Worm (Caenorhabditis elegans) whole organism, L1 larva: ENCODE data around the gene T23F11.11.

Experiments
- C04F5.9 ChIP-seq: sonication (generic microtip); optimal IDR thresholded peaks from 2 replicates; lab custom pipeline; 2016; ENCODE audit warnings: missing genetic modification characterization, missing compliant biosample characterization
- F16B12.6 ChIP-seq: fragments of 150-350 bp; optimal IDR thresholded peaks from 2 replicates; lab custom pipeline; 2014; ENCODE audit warnings: missing biosample characterization, missing genetic modification characterization
- alr-1 ChIP-seq: fragments of 200-800 bp; sonication (Bioruptor generic); optimal IDR thresholded peaks from 2 replicates; lab custom pipeline; 2018; ENCODE audit warnings: borderline replicate concordance, mild to moderate bottlenecking, missing genetic modification characterization, missing compliant biosample characterization
- ama-1 ChIP-seq: fragments of 150-350 bp; optimal IDR thresholded peaks from 2 replicates; lab custom pipeline; 2014
- blmp-1 ChIP-seq: fragments of 150-350 bp; optimal IDR thresholded peaks from 2 replicates; lab custom pipeline; 2014; ENCODE audit warnings: missing biosample characterization, missing genetic modification characterization
- ceh-82 ChIP-seq, 3 experiments: fragments of 150-350 bp in 1 of 3; sonication (generic microtip) in 2 of 3; optimal IDR thresholded peaks; 2 replicates each; lab custom pipeline; 2014 to 2017; ENCODE audit warnings: missing biosample characterization in 3 of 3, missing genetic modification characterization in 3 of 3
- ceh-88 ChIP-seq: fragments of 200-800 bp; sonication (Bioruptor generic); IDR thresholded peaks from 2 replicates; pipeline ENCODE4 v1.3.6; 2022; ENCODE audit warnings: missing genetic modification characterization, missing compliant biosample characterization
- ceh-90 ChIP-seq: sonication (generic microtip); optimal IDR thresholded peaks from 2 replicates; lab custom pipeline; 2016; ENCODE audit warnings: missing genetic modification characterization, missing compliant biosample characterization
- ces-1 ChIP-seq: fragments of 150-350 bp; optimal IDR thresholded peaks from 2 replicates; lab custom pipeline; 2014; ENCODE audit warnings: missing biosample characterization, missing genetic modification reagents, missing genetic modification characterization
- dpl-1 ChIP-seq, 3 experiments: fragments of 150-350 bp in 2 of 3; sonication (generic microtip) in 1 of 3; optimal IDR thresholded peaks; 2 replicates each; lab custom pipeline; 2014 to 2017; ENCODE audit warnings: missing biosample characterization in 3 of 3, missing genetic modification characterization in 3 of 3, missing genetic modification reagents in 3 of 3
- dsc-1 ChIP-seq: sonication (generic microtip); optimal IDR thresholded peaks from 2 replicates; lab custom pipeline; 2016; ENCODE audit warnings: mild to moderate bottlenecking, missing genetic modification characterization, missing compliant biosample characterization
- efl-3 ChIP-seq: fragments of 200-800 bp; sonication (Bioruptor generic); optimal IDR thresholded peaks from 2 replicates; lab custom pipeline; 2018; ENCODE audit warnings: mild to moderate bottlenecking, missing genetic modification characterization, missing compliant biosample characterization
- egl-13 ChIP-seq: sonication (generic microtip); optimal IDR thresholded peaks from 2 replicates; lab custom pipeline; 2016; ENCODE audit warnings: missing genotype, missing genetic modification reagents, missing genetic modification characterization, missing compliant biosample characterization
- elt-2 ChIP-seq: sonication (generic microtip); optimal IDR thresholded peaks from 2 replicates; lab custom pipeline; 2016; ENCODE audit warnings: missing genetic modification characterization, mild to moderate bottlenecking, inconsistent platforms, missing compliant biosample characterization, missing genetic modification reagents
- elt-3 ChIP-seq, 6 experiments: fragments of 150-350 bp in 1 of 6; sonication (generic microtip); optimal IDR thresholded peaks; 2 replicates each; lab custom pipeline; 2017 to 2018; ENCODE audit warnings: missing biosample characterization in 6 of 6, missing genetic modification characterization in 6 of 6, inconsistent platforms in 1 of 6
- fkh-10 ChIP-seq: sonication (generic microtip); optimal IDR thresholded peaks from 2 replicates; lab custom pipeline; 2017; ENCODE audit warnings: missing biosample characterization, missing genetic modification reagents, missing genetic modification characterization
- fkh-4 ChIP-seq: sonication (generic microtip); optimal IDR thresholded peaks from 2 replicates; lab custom pipeline; 2016; ENCODE audit warnings: missing compliant biosample characterization, missing genetic modification characterization, borderline replicate concordance
- fkh-8 ChIP-seq: sonication (generic microtip); optimal IDR thresholded peaks from 2 replicates; lab custom pipeline; 2016; ENCODE audit warnings: mild to moderate bottlenecking, missing genetic modification characterization, missing compliant biosample characterization
- hlh-4 ChIP-seq: sonication (generic microtip); optimal IDR thresholded peaks from 2 replicates; lab custom pipeline; 2016; ENCODE audit warnings: mild to moderate bottlenecking, missing genetic modification characterization, missing compliant biosample characterization
- irx-1 ChIP-seq: sonication (generic microtip); optimal IDR thresholded peaks from 2 replicates; lab custom pipeline; 2016; ENCODE audit warnings: missing genetic modification characterization, missing compliant biosample characterization
- jun-1 ChIP-seq: fragments of 150-350 bp; optimal IDR thresholded peaks from 2 replicates; lab custom pipeline; 2014; ENCODE audit warnings: missing biosample characterization, missing genetic modification reagents, missing genetic modification characterization
- lin-14 ChIP-seq: fragments of 200-800 bp; sonication (Bioruptor generic); optimal IDR thresholded peaks from 2 replicates; lab custom pipeline; 2018; ENCODE audit warnings: mild to moderate bottlenecking, missing genetic modification characterization, moderate library complexity, missing compliant biosample characterization
- lin-15B ChIP-seq: fragments of 150-350 bp; sonication (generic microtip); optimal IDR thresholded peaks from 3 replicates; lab custom pipeline; 2014; ENCODE audit warnings: missing biosample characterization, missing genetic modification characterization
- lin-35 ChIP-seq, 2 experiments: fragments of 150-350 bp; optimal IDR thresholded peaks; 2 replicates each; lab custom pipeline; 2014; ENCODE audit warnings: missing biosample characterization in 2 of 2, missing genetic modification characterization in 2 of 2, missing genetic modification reagents in 2 of 2
- lir-3 ChIP-seq: sonication (generic microtip); optimal IDR thresholded peaks from 2 replicates; lab custom pipeline; 2016; ENCODE audit warnings: mild to moderate bottlenecking, missing genetic modification characterization, moderate library complexity, missing compliant biosample characterization; ENCODE audit not compliant: poor library complexity
- lsy-2 ChIP-seq, 2 experiments: fragments of 150-350 bp; optimal IDR thresholded peaks; 2 replicates each; lab custom pipeline; 2014; ENCODE audit warnings: missing biosample characterization in 2 of 2, missing genetic modification characterization in 2 of 2
- mab-9 ChIP-seq: fragments of 200-800 bp; sonication (Bioruptor generic); IDR thresholded peaks from 2 replicates; pipeline ENCODE4 v1.3.6; 2022; ENCODE audit warnings: missing genetic modification reagents, missing genetic modification characterization, missing compliant biosample characterization
- mdl-1 ChIP-seq, 2 experiments: fragments of 150-350 bp; optimal IDR thresholded peaks; 2 replicates each; lab custom pipeline; 2014 to 2017; ENCODE audit warnings: missing biosample characterization in 2 of 2, missing genetic modification characterization in 2 of 2, inconsistent platforms in 1 of 2
- mef-2 ChIP-seq: fragments of 150-350 bp; optimal IDR thresholded peaks from 2 replicates; lab custom pipeline; 2014; ENCODE audit warnings: missing biosample characterization, missing genetic modification characterization
- mep-1 ChIP-seq: fragments of 150-350 bp; optimal IDR thresholded peaks from 2 replicates; lab custom pipeline; 2014; ENCODE audit warnings: missing biosample characterization, missing genetic modification characterization
- nhr-11 ChIP-seq: fragments of 150-350 bp; optimal IDR thresholded peaks from 2 replicates; lab custom pipeline; 2014; ENCODE audit warnings: missing biosample characterization, missing genetic modification characterization
- nhr-12 ChIP-seq: sonication (generic microtip); optimal IDR thresholded peaks from 2 replicates; lab custom pipeline; 2017; ENCODE audit warnings: missing biosample characterization, missing genetic modification characterization
- nhr-19 ChIP-seq: fragments of 200-800 bp; sonication (Bioruptor generic); conservative IDR thresholded peaks from 2 replicates; pipeline ENCODE4 v1.3.6; 2022; ENCODE audit warnings: missing genetic modification characterization, missing compliant biosample characterization
- nhr-237 ChIP-seq: fragments of 150-350 bp; optimal IDR thresholded peaks from 2 replicates; lab custom pipeline; 2014; ENCODE audit warnings: missing biosample characterization, missing genetic modification characterization
- nhr-28 ChIP-seq: fragments of 150-350 bp; optimal IDR thresholded peaks from 2 replicates; lab custom pipeline; 2014; ENCODE audit warnings: missing biosample characterization, missing genetic modification characterization
- nhr-47 ChIP-seq: sonication (generic microtip); optimal IDR thresholded peaks from 2 replicates; lab custom pipeline; 2016; ENCODE audit warnings: mild to moderate bottlenecking, missing genetic modification characterization, moderate library complexity, missing compliant biosample characterization
- nhr-71 ChIP-seq: sonication (generic microtip); optimal IDR thresholded peaks from 2 replicates; lab custom pipeline; 2016; ENCODE audit warnings: mild to moderate bottlenecking, missing genetic modification characterization, moderate library complexity, missing compliant biosample characterization
- nhr-85 ChIP-seq: sonication (generic microtip); peaks from one replicate; lab custom pipeline; 2016; ENCODE audit warnings: missing genetic modification characterization, inconsistent platforms, missing compliant biosample characterization
- nhr-90 ChIP-seq: sonication (generic microtip); optimal IDR thresholded peaks from 2 replicates; lab custom pipeline; 2016; ENCODE audit warnings: mild to moderate bottlenecking, missing genetic modification characterization, missing compliant biosample characterization; ENCODE audit not compliant: poor library complexity
- pax-3 ChIP-seq: fragments of 200-800 bp; sonication (Bioruptor generic); optimal IDR thresholded peaks from 2 replicates; lab custom pipeline; 2018; ENCODE audit warnings: mild to moderate bottlenecking, missing genetic modification characterization, moderate library complexity, missing compliant biosample characterization
- rnt-1 ChIP-seq: sonication (generic microtip); optimal IDR thresholded peaks from 2 replicates; lab custom pipeline; 2016; ENCODE audit warnings: mild to moderate bottlenecking, missing genetic modification characterization, moderate library complexity, missing compliant biosample characterization
- skn-1 ChIP-seq: fragments of 150-350 bp; optimal IDR thresholded peaks from 2 replicates; lab custom pipeline; 2014; ENCODE audit warnings: missing biosample characterization, missing genetic modification characterization
- snpc-4 ChIP-seq: fragments of 150-350 bp; optimal IDR thresholded peaks from 2 replicates; lab custom pipeline; 2014; ENCODE audit warnings: missing biosample characterization, missing genetic modification characterization
- snu-23 ChIP-seq: sonication (generic microtip); optimal IDR thresholded peaks from 2 replicates; lab custom pipeline; 2016; ENCODE audit warnings: missing genetic modification characterization, missing compliant biosample characterization
- sox-4 ChIP-seq: sonication (generic microtip); optimal IDR thresholded peaks from 2 replicates; lab custom pipeline; 2016; ENCODE audit warnings: missing genetic modification characterization, missing compliant biosample characterization
- tbx-2 ChIP-seq: sonication (generic microtip); optimal IDR thresholded peaks from 2 replicates; lab custom pipeline; 2016; ENCODE audit warnings: missing genetic modification characterization, missing compliant biosample characterization
- tlp-1 ChIP-seq: fragments of 150-350 bp; optimal IDR thresholded peaks from 2 replicates; lab custom pipeline; 2014; ENCODE audit warnings: missing biosample characterization, missing genetic modification characterization
- unc-130 ChIP-seq: fragments of 150-350 bp; optimal IDR thresholded peaks from 2 replicates; lab custom pipeline; 2017; ENCODE audit warnings: missing biosample characterization, missing genetic modification characterization, inconsistent platforms
- unc-30 ChIP-seq: sonication (generic microtip); optimal IDR thresholded peaks from 2 replicates; lab custom pipeline; 2017; ENCODE audit warnings: missing biosample characterization, missing genetic modification characterization
- unc-86 ChIP-seq: sonication (generic microtip); optimal IDR thresholded peaks from 2 replicates; lab custom pipeline; 2016; ENCODE audit warnings: missing genetic modification characterization, missing compliant biosample characterization
- unc-98 ChIP-seq: fragments of 200-800 bp; sonication (Bioruptor generic); IDR thresholded peaks from 2 replicates; pipeline ENCODE4 v1.3.6; 2022; ENCODE audit warnings: missing genetic modification characterization, missing compliant biosample characterization
- ztf-11 ChIP-seq, 2 experiments: sonication (generic microtip); optimal IDR thresholded peaks; 2 replicates each; lab custom pipeline; 2016 to 2017; ENCODE audit warnings: missing genetic modification characterization in 2 of 2, missing biosample characterization in 1 of 2, missing compliant biosample characterization in 1 of 2

Gene T23F11.11

DNA sequence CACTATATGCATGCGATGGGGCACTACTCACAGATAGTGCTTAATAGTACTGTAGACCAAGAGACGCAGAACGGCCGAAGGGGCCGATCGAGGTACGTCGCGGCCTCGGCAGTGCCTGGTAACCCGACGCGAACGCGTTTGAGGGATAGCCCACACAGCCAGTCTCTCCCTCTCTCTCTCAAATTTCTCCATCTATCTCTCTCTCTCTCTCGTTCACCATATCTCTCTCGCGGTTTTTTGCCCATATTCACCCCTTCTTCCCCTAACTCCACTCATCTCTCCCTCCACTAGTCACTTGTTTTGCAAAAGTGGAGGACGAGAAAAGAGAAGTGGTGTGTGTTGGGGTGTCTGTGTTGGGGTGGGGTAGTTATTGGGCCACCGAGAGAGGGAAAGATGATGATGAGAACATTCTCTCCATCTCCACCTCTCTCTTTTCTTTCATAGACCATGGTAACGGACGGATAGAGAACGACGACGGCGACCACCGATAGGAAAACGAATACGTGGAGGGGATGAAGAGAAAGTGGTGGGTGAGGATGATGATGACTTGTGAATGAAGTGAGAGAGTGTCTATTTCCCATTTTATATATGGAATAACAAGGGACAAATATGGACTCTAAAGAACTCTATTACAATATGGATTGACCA lies 4.5 kb downstream of the T23F11.11 start (continued):
- TF ChIP-seq mab-9 (GFP tag; lab: Robert Waterston, UW) (no peak), lin-14 (GFP tag; lab: Kevin White, UChicago) (peak; percentile 94), elt-3 (tag; optimal IDR thresholded peaks at IDR 0.05; lab: Kevin White, UChicago) (no peak), tlp-1 (no peak), nhr-11 (tag; lab: Kevin White, UChicago) (no peak), ceh-88 (GFP tag; lab: Robert Waterston, UW) (no peak), ama-1 (no peak), nhr-47 (tag; lab: Kevin White, UChicago) (peak; percentile 51), F16B12.6 (tag; lab: Kevin White, UChicago) (peak; percentile 8), fkh-8 (tag; lab: Kevin White, UChicago) (peak; percentile 43), dsc-1 (tag; lab: Kevin White, UChicago) (no peak), unc-130 (no peak), ceh-82 (tag; optimal IDR thresholded peaks at IDR 0.05; lab: Kevin White, UChicago) (peak in 2 of 3 experiments; percentile 22 to 63), efl-3 (no peak), ceh-90 (tag; lab: Kevin White, UChicago) (no peak), nhr-90 (tag; lab: Kevin White, UChicago) (peak; percentile 34), snu-23 (GFP tag; lab: Kevin White, UChicago) (peak; percentile 61), unc-86 (tag; lab: Kevin White, UChicago) (peak; percentile 25), nhr-12 (tag; lab: Kevin White, UChicago) (no peak), lsy-2 (tag; optimal IDR thresholded peaks at IDR 0.05; lab: Kevin White, UChicago) (peak; percentile 33 to 62), fkh-4 (tag; lab: Kevin White, UChicago) (no peak), nhr-71 (tag; lab: Kevin White, UChicago) (peak; percentile 61), egl-13 (tag; lab: Kevin White, UChicago) (no peak), irx-1 (tag; lab: Kevin White, UChicago) (no peak), fkh-10 (no peak), nhr-237 (no peak), ztf-11 (tag; optimal IDR thresholded peaks at IDR 0.05; lab: Kevin White, UChicago) (peak in 1 of 2 experiments; percentile 25), nhr-85 (tag; lab: Kevin White, UChicago) (peak; percentile 89), ces-1 (GFP tag; lab: Kevin White, UChicago) (no peak), alr-1 (tag; lab: Kevin White, UChicago) (no peak), sox-4 (tag; lab: Kevin White, UChicago) (no peak), C04F5.9 (no peak), tbx-2 (tag; lab: Kevin White, UChicago) (peak; percentile 18), unc-98 (GFP tag; lab: Robert Waterston, UW) (no peak), nhr-19 (GFP tag; lab: Robert Waterston, UW) (peak; percentile 33; the same call in 1 of the 2 replicates), snpc-4 (tag; lab: Kevin White, UChicago) (peak; percentile 31), hlh-4 (tag; lab: Kevin White, UChicago) (no peak), jun-1 (tag; lab: Kevin White, UChicago) (no peak), dpl-1 (GFP tag; optimal IDR thresholded peaks at IDR 0.05; lab: Kevin White, UChicago) (peak in 2 of 3 experiments; percentile 3 to 24), lir-3 (tag; lab: Kevin White, UChicago) (no peak), mep-1 (tag; lab: Kevin White, UChicago) (peak; percentile 66), skn-1 (peak; percentile 71), nhr-28 (tag; lab: Kevin White, UChicago) (no peak), lin-35 (GFP tag; optimal IDR thresholded peaks at IDR 0.05; lab: Kevin White, UChicago) (peak; percentile 25 to 50), mdl-1 (tag; optimal IDR thresholded peaks at IDR 0.05; lab: Kevin White, UChicago) (peak in 1 of 2 experiments; percentile 32), blmp-1 (peak; percentile 87), elt-2 (tag; lab: Kevin White, UChicago) (no peak), lin-15B (tag; lab: Kevin White, UChicago) (no peak), rnt-1 (peak; percentile 29), unc-30 (tag; lab: Kevin White, UChicago) (no peak), mef-2 (tag; lab: Kevin White, UChicago) (no peak), pax-3 (tag; lab: Kevin White, UChicago) (no peak)
